Worm (Caenorhabditis elegans): ENCODE measurements around the gene spig-10.

DNA sequence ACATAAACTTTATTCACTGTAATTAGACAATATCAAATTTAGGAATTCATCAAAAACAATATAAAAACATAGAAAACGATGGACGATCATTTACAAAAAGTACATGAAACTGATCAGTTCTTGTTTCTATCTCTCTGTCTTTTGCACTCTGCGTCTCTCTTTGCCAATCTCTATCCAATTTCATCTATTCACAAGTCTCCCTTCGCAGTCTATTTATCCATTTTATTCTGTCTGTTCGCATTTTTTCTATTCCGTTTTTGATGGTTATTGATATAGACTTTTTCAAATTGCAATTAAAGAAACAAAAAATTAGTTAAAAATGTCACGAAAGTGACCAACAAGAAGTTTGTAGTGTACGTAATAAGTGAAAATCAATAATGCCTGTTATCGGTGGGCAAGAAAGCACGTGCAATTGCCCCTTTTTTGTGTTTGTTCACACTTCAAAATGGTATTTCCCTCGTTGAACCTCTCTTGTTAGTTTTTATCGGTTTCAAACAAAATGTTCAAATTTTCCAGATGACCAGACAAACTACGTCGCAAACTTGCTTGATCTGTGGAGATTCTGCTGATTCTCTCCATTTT lies 7.7 kb upstream of the spig-10 start, which contains the start of gene nhr-42:
- TF ChIP-seq ref-1 (GFP tag; conservative IDR thresholded peaks at IDR 0.05) (no peak), ztf-23 (GFP tag; IDR thresholded peaks at IDR 0.05) (no peak), med-1 (GFP tag; optimal IDR thresholded peaks at IDR 0.05; ENCODE audit: insufficient read depth) (no peak), ztf-29 (GFP tag; IDR thresholded peaks at IDR 0.05) (no peak), T22C8.4 (GFP tag; IDR thresholded peaks at IDR 0.05) (no peak), flt-1 (GFP tag; IDR thresholded peaks at IDR 0.05) (no peak)
